Fruit fly (Drosophila melanogaster) whole organism, prepupa: ENCODE data around the gene CG17271.

Experiments used
- CG10631 ChIP-seq: fragments of 200-800 bp; sonication (Bioruptor generic); optimal IDR thresholded peaks from 2 replicates; lab custom pipeline; 2016; ENCODE audit warnings: missing biosample characterization, missing genetic modification characterization
- CG10669 ChIP-seq: fragments of 200-800 bp; sonication (Bioruptor generic); optimal IDR thresholded peaks from 3 replicates; lab custom pipeline; 2018; ENCODE audit warnings: missing biosample characterization, mild to moderate bottlenecking, missing genetic modification characterization, moderate library complexity
- CG11294 ChIP-seq: fragments of 200-800 bp; sonication (Bioruptor generic); IDR thresholded peaks from 2 replicates; pipeline ENCODE4 v1.3.6; 2022; ENCODE audit warnings: missing biosample characterization, missing genetic modification characterization
- CG16779 ChIP-seq: fragments of 200-800 bp; sonication (Bioruptor generic); optimal IDR thresholded peaks from 3 replicates; lab custom pipeline; 2017; ENCODE audit warnings: missing biosample characterization, mild to moderate bottlenecking, missing genetic modification characterization
- CG31627 ChIP-seq: fragments of 200-800 bp; sonication (Bioruptor generic); optimal IDR thresholded peaks from 3 replicates; lab custom pipeline; 2016; ENCODE audit warnings: missing biosample characterization, missing genetic modification characterization
- CG6163 ChIP-seq: fragments of 200-800 bp; sonication (Bioruptor generic); IDR thresholded peaks from 3 replicates; pipeline ENCODE4 v1.3.6; 2022; ENCODE audit warnings: missing biosample characterization, missing genetic modification characterization
- Eip78C ChIP-seq: fragments of 200-800 bp; sonication (Bioruptor generic); peaks from one replicate; lab custom pipeline; 2016; ENCODE audit warnings: missing biosample characterization, missing genetic modification characterization
- Gug ChIP-seq: fragments of 200-800 bp; sonication (Bioruptor generic); IDR thresholded peaks from 2 replicates; pipeline ENCODE4 v1.3.6; 2022; ENCODE audit warnings: missing biosample characterization, missing genetic modification characterization
- Smox ChIP-seq: fragments of 200-800 bp; sonication (Bioruptor generic); optimal IDR thresholded peaks from 3 replicates; lab custom pipeline; 2016; ENCODE audit warnings: missing biosample characterization, missing genetic modification characterization
- Sox14 ChIP-seq: fragments of 200-800 bp; sonication (Bioruptor generic); optimal IDR thresholded peaks from 3 replicates; lab custom pipeline; 2016; ENCODE audit warnings: missing biosample characterization, missing genetic modification characterization
- pdm3 ChIP-seq: fragments of 200-800 bp; sonication (Bioruptor generic); optimal IDR thresholded peaks from 3 replicates; lab custom pipeline; 2016; ENCODE audit warnings: missing biosample characterization, missing genetic modification characterization
- ss ChIP-seq, 2 experiments: fragments of 200-800 bp; sonication (Bioruptor generic); optimal IDR thresholded peaks; 2 replicates in 1 of 2; 3 replicates in 1 of 2; lab custom pipeline; 2017 to 2018; ENCODE audit warnings: mild to moderate bottlenecking in 2 of 2, missing biosample characterization in 2 of 2, missing genetic modification characterization in 2 of 2, moderate library complexity in 1 of 2
- svp ChIP-seq: fragments of 200-800 bp; sonication (Bioruptor generic); peaks from one replicate; lab custom pipeline; 2016; ENCODE audit warnings: missing biosample characterization, missing genetic modification characterization

DNA sequence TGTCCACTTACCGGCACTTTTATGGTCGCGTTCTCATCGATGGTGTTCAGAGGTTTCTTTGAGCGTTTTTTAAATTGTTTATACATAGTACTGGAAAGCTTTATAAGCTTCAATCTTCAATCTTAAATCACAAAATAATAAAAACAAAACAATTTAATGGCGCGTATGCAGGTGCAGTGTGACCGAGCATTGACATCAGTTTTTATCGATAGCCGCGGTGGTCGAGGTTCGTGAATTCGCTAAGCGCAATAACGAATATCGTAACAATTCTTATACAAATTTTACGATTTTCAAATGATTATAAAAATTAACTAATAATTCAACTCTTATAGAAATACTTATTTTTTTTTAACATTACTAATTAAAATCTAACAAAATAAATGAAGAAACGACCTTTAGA is 5.6 kb downstream of the CG17271 start, which contains the start of gene Fancd2:
- TF ChIP-seq CG11294 (GFP tag; lab: Robert Waterston, UW) = no peak
- no peak for TF ChIP-seq pdm3 (GFP tag; lab: Kevin White, UChicago)
- no peak for TF ChIP-seq Eip78C (GFP tag; lab: Kevin White, UChicago)
- no peak for TF ChIP-seq Smox (GFP tag; lab: Kevin White, UChicago)
- TF ChIP-seq CG10631 (GFP tag; lab: Kevin White, UChicago) = no peak
- no peak for TF ChIP-seq CG31627 (GFP tag; lab: Kevin White, UChicago)
- TF ChIP-seq CG16779 (tag; lab: Kevin White, UChicago) = no peak
- no peak for TF ChIP-seq Sox14 (GFP tag; lab: Kevin White, UChicago)
- TF ChIP-seq CG10669 (GFP tag; lab: Kevin White, UChicago) = no peak
- TF ChIP-seq svp = no peak
- TF ChIP-seq CG6163 = no peak
- no peak for TF ChIP-seq Gug (GFP tag; lab: Robert Waterston, UW)
- no peak for TF ChIP-seq ss (GFP tag; optimal IDR thresholded peaks at IDR 0.05; lab: Kevin White, UChicago)
